Worm (Caenorhabditis elegans) whole organism, midembryonic: ENCODE data around the gene ugt-12.

Experiments
- T22C8.4 ChIP-seq: fragments of 200-800 bp; sonication (Bioruptor generic); IDR thresholded peaks from 2 replicates; pipeline ENCODE4 v1.3.6; 2022; ENCODE audit warnings: missing genetic modification characterization, missing compliant biosample characterization
- cog-1 ChIP-seq: sonication (generic microtip); optimal IDR thresholded peaks from 2 replicates; lab custom pipeline; 2016; ENCODE audit warnings: missing genetic modification characterization, missing compliant biosample characterization
- flt-1 ChIP-seq: fragments of 200-800 bp; sonication (Bioruptor generic); IDR thresholded peaks from 2 replicates; pipeline ENCODE4 v1.3.6; 2022; ENCODE audit warnings: missing genetic modification characterization, missing compliant biosample characterization
- klf-2 ChIP-seq: fragments of 200-800 bp; sonication (Bioruptor generic); conservative IDR thresholded peaks from 2 replicates; pipeline ENCODE4 v1.3.6; 2022; ENCODE audit warnings: missing genetic modification reagents, missing genetic modification characterization, missing compliant biosample characterization
- med-1 ChIP-seq: sonication (generic microtip); optimal IDR thresholded peaks from 2 replicates; lab custom pipeline; 2017; ENCODE audit warnings: missing genetic modification characterization, mild to moderate bottlenecking, missing compliant biosample characterization, antibody characterized with exemption, missing genetic modification reagents; ENCODE audit not compliant: insufficient read depth
- ref-1 ChIP-seq: fragments of 200-800 bp; sonication (Bioruptor generic); conservative IDR thresholded peaks from 2 replicates; pipeline ENCODE4 v1.3.6; 2022; ENCODE audit warnings: missing genetic modification reagents, missing genetic modification characterization, missing compliant biosample characterization
- tab-1 ChIP-seq: fragments of 200-800 bp; sonication (Bioruptor generic); IDR thresholded peaks from 2 replicates; pipeline ENCODE4 v1.3.6; 2022; ENCODE audit warnings: missing genetic modification characterization, missing compliant biosample characterization
- ztf-23 ChIP-seq: fragments of 200-800 bp; sonication (Bioruptor generic); IDR thresholded peaks from 2 replicates; pipeline ENCODE4 v1.3.6; 2022; ENCODE audit warnings: missing genetic modification reagents, missing genetic modification characterization, missing compliant biosample characterization
- ztf-29 ChIP-seq: fragments of 200-800 bp; sonication (Bioruptor generic); IDR thresholded peaks from 2 replicates; pipeline ENCODE4 v1.3.6; 2022; ENCODE audit warnings: missing genetic modification reagents, missing genetic modification characterization, missing compliant biosample characterization

ugt-12 gene

ce11 chrV:4889477-4889876, at the start of gene ugt-12:
Gene ugt-12, minus strand, starts transcription at chrV:4889629.
- TF ChIP-seq cog-1 (tag; lab: Kevin White, UChicago) (no peak), ztf-29 (GFP tag; lab: Robert Waterston, UW) (no peak), T22C8.4 (GFP tag; lab: Robert Waterston, UW) (no peak)

ce11 chrV:4937337-4937736, 47.9 kb upstream of the ugt-12 start:
- no peak for TF ChIP-seq ref-1 (GFP tag; lab: Robert Waterston, UW)
- TF ChIP-seq flt-1 (GFP tag; lab: Robert Waterston, UW): no peak
- TF ChIP-seq cog-1 (tag; lab: Kevin White, UChicago): no peak
- no peak for TF ChIP-seq ztf-23 (GFP tag; lab: Robert Waterston, UW)
- no peak for TF ChIP-seq ztf-29 (GFP tag; lab: Robert Waterston, UW)
- TF ChIP-seq klf-2 (GFP tag; lab: Robert Waterston, UW): no peak
- TF ChIP-seq T22C8.4 (GFP tag; lab: Robert Waterston, UW): no peak
- no peak for TF ChIP-seq tab-1
- no peak for TF ChIP-seq med-1 (GFP tag; lab: Kevin White, UChicago)

DNA sequence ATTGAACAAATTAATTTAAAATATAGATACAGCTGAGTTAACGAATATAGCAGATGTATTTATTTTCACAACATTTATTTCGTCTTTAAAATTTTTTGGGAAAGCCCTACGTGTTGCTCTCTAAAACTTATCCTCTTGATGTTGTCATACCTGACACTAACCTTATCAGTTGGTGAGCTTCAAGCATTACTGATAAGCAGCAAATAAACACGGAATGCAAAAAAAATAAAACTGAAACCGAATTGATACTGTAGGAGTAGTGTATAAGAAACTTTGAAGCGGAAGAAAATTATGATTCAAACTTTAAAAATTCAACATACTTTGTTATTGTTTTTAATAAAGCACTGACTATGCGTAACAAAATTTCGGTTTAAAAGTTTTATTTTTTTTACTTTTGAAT, 45.7 kb upstream of the ugt-12 start:
- TF ChIP-seq ztf-23 (GFP tag; lab: Robert Waterston, UW) (no peak), ref-1 (GFP tag; lab: Robert Waterston, UW) (no peak), T22C8.4 (GFP tag; lab: Robert Waterston, UW) (no peak), ztf-29 (GFP tag; lab: Robert Waterston, UW) (no peak), klf-2 (GFP tag; lab: Robert Waterston, UW) (no peak), tab-1 (no peak), flt-1 (GFP tag; lab: Robert Waterston, UW) (no peak), cog-1 (tag; lab: Kevin White, UChicago) (no peak), med-1 (GFP tag; lab: Kevin White, UChicago) (no peak)

DNA sequence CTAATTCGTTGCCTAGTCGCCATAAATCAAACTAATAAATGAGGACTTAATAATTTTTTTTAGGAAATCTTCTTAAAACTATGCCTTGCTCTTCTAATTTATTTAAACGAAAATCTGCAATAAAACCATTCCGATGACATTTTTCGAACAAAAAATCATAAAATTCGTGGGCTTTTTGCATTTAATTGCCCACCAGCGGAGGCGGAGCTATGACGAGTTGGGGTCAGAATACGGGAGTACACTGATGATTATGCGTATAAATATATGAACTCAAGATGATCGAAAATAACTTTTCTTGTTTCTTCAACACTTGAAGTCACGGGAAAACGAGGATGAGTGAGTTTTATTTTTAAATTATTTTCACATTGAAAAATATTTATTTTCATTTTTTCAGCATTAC, 45.0 kb upstream of the ugt-12 start, which contains the start of gene catp-2:
Gene catp-2 (plus strand): TSS at position 301 of the 400 bp plus-strand sequence.
- no peak for TF ChIP-seq klf-2 (GFP tag; lab: Robert Waterston, UW)
- no peak for TF ChIP-seq tab-1
- no peak for TF ChIP-seq cog-1 (tag; lab: Kevin White, UChicago)
- no peak for TF ChIP-seq T22C8.4 (GFP tag; lab: Robert Waterston, UW)
- no peak for TF ChIP-seq ref-1 (GFP tag; lab: Robert Waterston, UW)
- no peak for TF ChIP-seq ztf-29 (GFP tag; lab: Robert Waterston, UW)
- no peak for TF ChIP-seq flt-1 (GFP tag; lab: Robert Waterston, UW)
- TF ChIP-seq med-1 (GFP tag; lab: Kevin White, UChicago): no peak
- no peak for TF ChIP-seq ztf-23 (GFP tag; lab: Robert Waterston, UW)

ce11 chrV:4933268-4933667, 43.8 kb upstream of the ugt-12 start:
- TF ChIP-seq cog-1 (tag; lab: Kevin White, UChicago): no peak
- no peak for TF ChIP-seq flt-1 (GFP tag; lab: Robert Waterston, UW)
- no peak for TF ChIP-seq ref-1 (GFP tag; lab: Robert Waterston, UW)

DNA sequence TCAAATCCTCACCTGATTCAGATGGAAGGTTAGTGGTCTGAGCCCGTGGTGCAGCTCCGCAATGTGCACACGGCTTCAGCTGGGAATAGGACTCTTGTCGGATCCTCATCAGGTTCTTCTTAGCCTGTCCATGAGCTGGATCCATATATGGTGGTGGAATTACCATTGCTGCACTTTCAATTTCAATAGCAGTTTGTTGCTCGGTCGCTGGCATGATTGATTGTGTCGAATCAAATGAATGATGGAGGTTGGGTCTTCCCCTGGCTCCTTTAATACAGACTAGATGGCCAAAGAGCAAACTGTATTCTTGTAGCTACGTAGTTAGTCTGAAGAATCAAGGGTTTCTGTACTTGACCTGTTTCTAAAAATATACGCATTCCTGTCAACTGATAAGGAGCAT, 43.4 kb upstream of the ugt-12 start, which contains the start of gene C02E7.10:
Gene C02E7.10 (minus strand): TSS at position 232 of the 400 bp plus-strand sequence.
- TF ChIP-seq ref-1 (GFP tag; lab: Robert Waterston, UW) (no peak), flt-1 (GFP tag; lab: Robert Waterston, UW) (no peak), T22C8.4 (GFP tag; lab: Robert Waterston, UW) (no peak), med-1 (GFP tag; lab: Kevin White, UChicago) (no peak), klf-2 (GFP tag; lab: Robert Waterston, UW) (no peak), tab-1 (no peak), ztf-23 (GFP tag; lab: Robert Waterston, UW) (no peak), cog-1 (tag; lab: Kevin White, UChicago) (no peak), ztf-29 (GFP tag; lab: Robert Waterston, UW) (no peak)

DNA sequence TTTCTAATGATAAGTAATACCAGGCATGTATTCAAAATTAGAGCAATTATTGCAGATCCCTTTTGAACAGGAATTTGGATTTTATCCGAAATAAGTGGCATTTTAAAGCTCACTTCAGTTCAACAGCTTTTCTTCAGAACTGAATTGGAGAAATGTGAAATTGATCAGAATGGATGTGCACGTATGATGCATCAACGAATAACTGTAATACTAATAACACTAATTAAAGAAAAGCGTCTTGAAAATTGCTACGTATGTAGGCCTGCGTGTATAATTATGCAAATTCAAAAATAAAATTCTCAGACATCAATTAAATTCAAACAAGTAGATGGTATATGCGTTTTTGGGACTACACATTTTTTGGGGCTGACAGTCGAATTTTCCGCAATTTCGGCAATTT, 40.4 kb upstream of the ugt-12 start, which contains the start of gene str-205:
Gene str-205 (minus strand): TSS at position 101 of the 400 bp plus-strand sequence.
- TF ChIP-seq ztf-23 (GFP tag; lab: Robert Waterston, UW) (no peak), flt-1 (GFP tag; lab: Robert Waterston, UW) (no peak), klf-2 (GFP tag; lab: Robert Waterston, UW) (no peak), med-1 (GFP tag; lab: Kevin White, UChicago) (no peak), T22C8.4 (GFP tag; lab: Robert Waterston, UW) (no peak)

DNA sequence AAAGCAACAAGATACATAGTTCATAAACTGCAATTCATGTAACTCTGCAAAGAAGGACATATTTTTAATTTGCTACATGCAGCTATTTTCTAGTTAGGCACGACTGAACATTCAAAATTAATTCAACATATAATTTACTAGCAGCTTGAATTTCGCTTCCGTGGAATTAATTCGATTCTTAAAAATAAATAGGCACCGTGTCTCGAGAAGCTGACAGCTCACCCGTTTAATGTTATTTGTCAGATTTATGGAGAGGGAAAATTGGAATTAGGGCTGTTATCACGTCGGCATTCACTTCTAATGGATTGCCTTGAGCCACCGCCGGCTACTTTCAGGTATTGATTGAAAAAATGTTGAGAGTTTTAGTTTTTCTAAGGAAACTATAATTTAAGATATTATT, 36.9 kb upstream of the ugt-12 start, which contains the start of gene srh-21:
Gene srh-21 (plus strand): TSS at position 301 of the 400 bp plus-strand sequence.
- TF ChIP-seq ztf-29 (GFP tag; lab: Robert Waterston, UW) (no peak), tab-1 (no peak), med-1 (GFP tag; lab: Kevin White, UChicago) (no peak), cog-1 (tag; lab: Kevin White, UChicago) (no peak), flt-1 (GFP tag; lab: Robert Waterston, UW) (no peak), klf-2 (GFP tag; lab: Robert Waterston, UW) (no peak), ref-1 (GFP tag; lab: Robert Waterston, UW) (no peak)

DNA sequence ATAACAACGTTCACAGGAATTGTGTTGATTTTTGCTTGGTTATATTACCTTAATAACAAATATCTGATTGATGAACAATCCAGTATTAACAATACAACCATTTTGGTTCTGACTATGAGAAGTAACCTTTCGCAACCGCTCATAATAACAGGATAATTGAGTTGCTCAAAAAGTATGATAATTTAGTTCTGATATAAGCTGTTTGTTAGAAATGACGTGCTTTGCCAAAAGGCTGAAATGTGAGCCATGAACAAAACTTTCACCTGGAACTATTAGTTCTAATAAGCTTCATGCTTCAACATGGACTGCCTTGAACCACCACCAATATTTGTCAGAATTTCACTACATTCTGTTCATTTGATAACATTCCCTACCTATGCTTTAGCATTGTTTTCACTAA, 35.2 kb upstream of the ugt-12 start, which contains the start of gene srh-20:
Gene srh-20 (plus strand): TSS at position 301 of the 400 bp plus-strand sequence.
- TF ChIP-seq flt-1 (GFP tag; lab: Robert Waterston, UW) (no peak), T22C8.4 (GFP tag; lab: Robert Waterston, UW) (no peak), med-1 (GFP tag; lab: Kevin White, UChicago) (no peak), tab-1 (no peak), cog-1 (tag; lab: Kevin White, UChicago) (no peak), klf-2 (GFP tag; lab: Robert Waterston, UW) (no peak), ztf-23 (GFP tag; lab: Robert Waterston, UW) (no peak), ztf-29 (GFP tag; lab: Robert Waterston, UW) (no peak), ref-1 (GFP tag; lab: Robert Waterston, UW) (no peak)
